Fruit fly (Drosophila melanogaster) whole organism, embryonic: Measurements from ENCODE around the gene Tm1.

Source experiments
- Adf1 ChIP-seq: fragments of 200-800 bp; sonication (Bioruptor generic); IDR thresholded peaks from 2 replicates; pipeline ENCODE4 v1.3.6; 2022; ENCODE audit warnings: missing biosample characterization, missing genetic modification characterization
- CG10321 ChIP-seq: fragments of 200-800 bp; sonication (Bioruptor generic); IDR thresholded peaks from 2 replicates; pipeline ENCODE4 v1.3.6; 2022; ENCODE audit warnings: missing biosample characterization, missing genetic modification characterization
- CG13624 ChIP-seq: fragments of 200-800 bp; sonication (Bioruptor generic); optimal IDR thresholded peaks from 2 replicates; lab custom pipeline; 2016; ENCODE audit warnings: missing biosample characterization, missing genetic modification characterization
- CG14667 ChIP-seq: fragments of 200-800 bp; sonication (Bioruptor generic); IDR thresholded peaks from 2 replicates; pipeline ENCODE4 v1.3.6; 2022; ENCODE audit warnings: missing biosample characterization, missing genetic modification characterization
- CG15269 ChIP-seq: fragments of 200-800 bp; sonication (Bioruptor generic); optimal IDR thresholded peaks from 2 replicates; lab custom pipeline; 2018; ENCODE audit warnings: missing biosample characterization, mild to moderate bottlenecking, missing genetic modification characterization, moderate library complexity
- CG17186 ChIP-seq: fragments of 200-800 bp; sonication (Bioruptor generic); optimal IDR thresholded peaks from 3 replicates; lab custom pipeline; 2017; ENCODE audit warnings: missing biosample characterization, missing genetic modification reagents, missing genetic modification characterization
- CG17385 ChIP-seq: fragments of 200-800 bp; sonication (Bioruptor generic); optimal IDR thresholded peaks from 3 replicates; lab custom pipeline; 2018; ENCODE audit warnings: missing biosample characterization, mild to moderate bottlenecking, missing genetic modification characterization
- CG1792 ChIP-seq: fragments of 200-800 bp; sonication (Bioruptor generic); optimal IDR thresholded peaks from 2 replicates; lab custom pipeline; 2016; ENCODE audit warnings: missing biosample characterization, missing genetic modification characterization
- CG2116 ChIP-seq: fragments of 200-800 bp; sonication (Bioruptor generic); optimal IDR thresholded peaks from 3 replicates; lab custom pipeline; 2018; ENCODE audit warnings: missing biosample characterization, mild to moderate bottlenecking, missing genetic modification characterization
- CG2889 ChIP-seq: fragments of 200-800 bp; sonication (Bioruptor generic); IDR thresholded peaks from 3 replicates; pipeline ENCODE4 v1.3.6; 2022; ENCODE audit warnings: missing biosample characterization, missing genetic modification characterization
- CG4282 ChIP-seq: fragments of 200-800 bp; sonication (Bioruptor generic); optimal IDR thresholded peaks from 2 replicates; lab custom pipeline; 2016; ENCODE audit warnings: missing biosample characterization, missing genetic modification characterization
- CG4404 ChIP-seq: fragments of 200-800 bp; sonication (Bioruptor generic); IDR thresholded peaks from 2 replicates; pipeline ENCODE4 v1.3.6; 2022; ENCODE audit warnings: missing biosample characterization, missing genetic modification characterization
- CG6689 ChIP-seq: fragments of 200-800 bp; sonication (Bioruptor generic); IDR thresholded peaks from 2 replicates; pipeline ENCODE4 v1.3.6; 2022; ENCODE audit warnings: missing biosample characterization, missing genetic modification characterization
- CG7987 ChIP-seq: fragments of 200-800 bp; sonication (Bioruptor generic); optimal IDR thresholded peaks from 2 replicates; lab custom pipeline; 2018; ENCODE audit warnings: missing biosample characterization, mild to moderate bottlenecking, missing genetic modification characterization, moderate library complexity
- CG9876 ChIP-seq: fragments of 200-800 bp; sonication (Bioruptor generic); optimal IDR thresholded peaks from 2 replicates; lab custom pipeline; 2016; ENCODE audit warnings: missing biosample characterization, missing genetic modification characterization
- Camta ChIP-seq: fragments of 200-800 bp; sonication (Bioruptor generic); optimal IDR thresholded peaks from 2 replicates; lab custom pipeline; 2016; ENCODE audit warnings: missing biosample characterization, missing genetic modification characterization
- CoRest ChIP-seq: fragments of 200-800 bp; sonication (Bioruptor generic); optimal IDR thresholded peaks from 3 replicates; lab custom pipeline; 2018; ENCODE audit warnings: missing biosample characterization, mild to moderate bottlenecking, missing genetic modification characterization, moderate library complexity
- Dek ChIP-seq: fragments of 200-800 bp; sonication (Bioruptor generic); optimal IDR thresholded peaks from 3 replicates; lab custom pipeline; 2019; ENCODE audit warnings: missing biosample characterization, mild to moderate bottlenecking, missing genetic modification characterization, moderate library complexity
- Dip2 ChIP-seq: fragments of 200-800 bp; sonication (Bioruptor generic); IDR thresholded peaks from 2 replicates; pipeline ENCODE4 v1.3.6; 2022; ENCODE audit warnings: missing biosample characterization, missing genetic modification characterization
- Doc3 ChIP-seq: fragments of 200-800 bp; sonication (Bioruptor generic); IDR thresholded peaks from 3 replicates; pipeline ENCODE4 v1.3.6; 2022; ENCODE audit warnings: missing biosample characterization, missing genetic modification characterization; ENCODE audit not compliant: partially characterized antibody
- HmgZ ChIP-seq: fragments of 200-800 bp; sonication (Bioruptor generic); optimal IDR thresholded peaks from 2 replicates; lab custom pipeline; 2018; ENCODE audit warnings: missing biosample characterization, mild to moderate bottlenecking, missing genetic modification characterization
- Hmr ChIP-seq: fragments of 200-800 bp; sonication (Bioruptor generic); optimal IDR thresholded peaks from 3 replicates; lab custom pipeline; 2017; ENCODE audit warnings: mild to moderate bottlenecking, missing biosample characterization, missing genetic modification reagents, missing genetic modification characterization
- Hr3 ChIP-seq: fragments of 200-800 bp; sonication (Bioruptor generic); optimal IDR thresholded peaks from 3 replicates; lab custom pipeline; 2016; ENCODE audit warnings: missing biosample characterization, missing genetic modification characterization
- Hr39 ChIP-seq: fragments of >200 bp; optimal IDR thresholded peaks from 2 replicates; lab custom pipeline; 2017
- Jarid2 ChIP-seq: fragments of 200-800 bp; sonication (Bioruptor generic); optimal IDR thresholded peaks from 3 replicates; lab custom pipeline; 2017; ENCODE audit warnings: mild to moderate bottlenecking, missing biosample characterization, missing genetic modification reagents, missing genetic modification characterization
- Lim3 ChIP-seq: fragments of 200-800 bp; sonication (Bioruptor generic); IDR thresholded peaks from 2 replicates; pipeline ENCODE4 v1.3.6; 2022; ENCODE audit warnings: missing biosample characterization, missing genetic modification characterization
- MBD-R2 ChIP-seq: fragments of 200-800 bp; sonication (Bioruptor generic); IDR thresholded peaks from 2 replicates; pipeline ENCODE4 v1.3.6; 2022; ENCODE audit warnings: missing biosample characterization, missing genetic modification characterization
- MESR4 ChIP-seq: fragments of 200-800 bp; sonication (Bioruptor generic); optimal IDR thresholded peaks from 2 replicates; lab custom pipeline; 2018; ENCODE audit warnings: missing biosample characterization, mild to moderate bottlenecking, missing genetic modification characterization, moderate library complexity
- Mad ChIP-seq: fragments of 200-800 bp; sonication (Bioruptor generic); optimal IDR thresholded peaks from 2 replicates; lab custom pipeline; 2016; ENCODE audit warnings: missing biosample characterization, missing genetic modification characterization
- Optix ChIP-seq: fragments of 200-800 bp; sonication (Bioruptor generic); IDR thresholded peaks from 3 replicates; pipeline ENCODE4 v1.3.6; 2022; ENCODE audit warnings: missing biosample characterization, missing genetic modification characterization
- Pdp1 ChIP-seq, 2 experiments: fragments of 200-800 bp; sonication (Bioruptor generic); optimal IDR thresholded peaks; 3 replicates each; lab custom pipeline; 2016; ENCODE audit warnings: missing biosample characterization in 2 of 2, missing genetic modification characterization in 2 of 2, mild to moderate bottlenecking in 1 of 2, moderate library complexity in 1 of 2
- Ravus ChIP-seq: fragments of 200-800 bp; sonication (Bioruptor generic); IDR thresholded peaks from 2 replicates; pipeline ENCODE4 v1.3.6; 2022; ENCODE audit warnings: missing biosample characterization, missing genetic modification characterization
- Rfx ChIP-seq: fragments of 200-800 bp; sonication (Bioruptor generic); IDR thresholded peaks from 2 replicates; pipeline ENCODE4 v1.3.6; 2022; ENCODE audit warnings: missing biosample characterization, missing genetic modification characterization
- Trl ChIP-seq, 3 experiments: fragments of >200 bp in 2 of 3; fragments of 200-800 bp in 1 of 3; sonication (Bioruptor generic) in 1 of 3; optimal IDR thresholded peaks; 2 replicates in 1 of 3; 3 replicates in 2 of 3; lab custom pipeline; 2016 to 2017; ENCODE audit warnings: missing biosample characterization in 1 of 3, missing genetic modification characterization in 1 of 3
- bsh ChIP-seq, 2 experiments: fragments of 200-800 bp; sonication (Bioruptor generic); optimal IDR thresholded peaks; 2 replicates each; lab custom pipeline; 2017 to 2018; ENCODE audit warnings: mild to moderate bottlenecking in 2 of 2, missing biosample characterization in 2 of 2, missing genetic modification characterization in 2 of 2, moderate library complexity in 1 of 2
- cg ChIP-seq: fragments of 200-800 bp; sonication (Bioruptor generic); optimal IDR thresholded peaks from 3 replicates; lab custom pipeline; 2019; ENCODE audit warnings: missing biosample characterization, mild to moderate bottlenecking, missing genetic modification characterization, moderate library complexity
- danr ChIP-seq: fragments of 200-800 bp; sonication (Bioruptor generic); IDR thresholded peaks from 2 replicates; pipeline ENCODE4 v1.3.6; 2022; ENCODE audit warnings: missing biosample characterization, missing genetic modification characterization
- dmrt99B ChIP-seq: fragments of 200-800 bp; sonication (Bioruptor generic); optimal IDR thresholded peaks from 2 replicates; lab custom pipeline; 2018; ENCODE audit warnings: missing biosample characterization, mild to moderate bottlenecking, missing genetic modification characterization, moderate library complexity
- gt ChIP-seq: fragments of 200-800 bp; sonication (Bioruptor generic); IDR thresholded peaks from 2 replicates; pipeline ENCODE4 v1.3.6; 2022; ENCODE audit warnings: missing biosample characterization, missing genetic modification characterization
- h ChIP-seq: fragments of >200 bp; optimal IDR thresholded peaks from 2 replicates; lab custom pipeline; 2017
- kni ChIP-seq: fragments of 200-800 bp; sonication (Bioruptor generic); optimal IDR thresholded peaks from 3 replicates; lab custom pipeline; 2017; ENCODE audit warnings: mild to moderate bottlenecking, missing biosample characterization, missing genetic modification reagents, missing genetic modification characterization
- lilli ChIP-seq: fragments of 200-800 bp; sonication (Bioruptor generic); optimal IDR thresholded peaks from 3 replicates; lab custom pipeline; 2016; ENCODE audit warnings: missing biosample characterization, missing genetic modification characterization
- onecut ChIP-seq: fragments of 200-800 bp; sonication (Bioruptor generic); IDR thresholded peaks from 2 replicates; pipeline ENCODE4 v1.3.6; 2022; ENCODE audit warnings: missing biosample characterization, missing genetic modification characterization
- pho ChIP-seq: fragments of 200-800 bp; sonication (Bioruptor generic); optimal IDR thresholded peaks from 2 replicates; lab custom pipeline; 2016; ENCODE audit warnings: missing biosample characterization, missing genetic modification characterization
- phol ChIP-seq: fragments of 200-800 bp; sonication (Bioruptor generic); optimal IDR thresholded peaks from 3 replicates; lab custom pipeline; 2018; ENCODE audit warnings: missing biosample characterization, mild to moderate bottlenecking, missing genetic modification characterization, moderate library complexity
- pita ChIP-seq: fragments of 200-800 bp; sonication (Bioruptor generic); optimal IDR thresholded peaks from 2 replicates; lab custom pipeline; 2017; ENCODE audit warnings: missing biosample characterization, mild to moderate bottlenecking, missing genetic modification characterization
- sc ChIP-seq, 3 experiments: fragments of >200 bp in 2 of 3; fragments of 200-800 bp in 1 of 3; sonication (Bioruptor generic) in 1 of 3; optimal IDR thresholded peaks; 2 replicates in 2 of 3; 3 replicates in 1 of 3; lab custom pipeline; 2017; ENCODE audit warnings: mild to moderate bottlenecking in 1 of 3, missing biosample characterization in 1 of 3, missing genetic modification characterization in 1 of 3, missing genetic modification reagents in 1 of 3
- sens-2 ChIP-seq: fragments of 200-800 bp; sonication (Bioruptor generic); IDR thresholded peaks from 2 replicates; pipeline ENCODE4 v1.3.6; 2022; ENCODE audit warnings: missing biosample characterization, missing genetic modification characterization
- sima ChIP-seq: fragments of 200-800 bp; sonication (Bioruptor generic); optimal IDR thresholded peaks from 2 replicates; lab custom pipeline; 2016; ENCODE audit warnings: missing biosample characterization, missing genetic modification characterization
- ssp ChIP-seq: fragments of 200-800 bp; sonication (Bioruptor generic); IDR thresholded peaks from 2 replicates; pipeline ENCODE4 v1.3.6; 2022; ENCODE audit warnings: missing biosample characterization, missing genetic modification characterization
- tll ChIP-seq, 2 experiments: fragments of 200-800 bp in 1 of 2; fragments of >200 bp in 1 of 2; sonication (Bioruptor generic) in 1 of 2; optimal IDR thresholded peaks; 2 replicates each; lab custom pipeline; 2017 to 2019; ENCODE audit warnings: missing biosample characterization in 2 of 2, missing genetic modification characterization in 2 of 2, mild to moderate bottlenecking in 1 of 2, moderate library complexity in 1 of 2
- vfl ChIP-seq: fragments of 200-800 bp; sonication (Bioruptor generic); optimal IDR thresholded peaks from 2 replicates; lab custom pipeline; 2016; ENCODE audit warnings: missing biosample characterization, missing genetic modification characterization

Gene Tm1

dm6 chr3R:15286024-15286692 is 8.1 kb downstream of the Tm1 start (continued):
- no peak for TF ChIP-seq lilli (GFP tag; lab: Kevin White, UChicago)
- TF ChIP-seq bsh (GFP tag; optimal IDR thresholded peaks at IDR 0.05; lab: Kevin White, UChicago), result no peak
- no peak for TF ChIP-seq MBD-R2 (GFP tag; lab: Robert Waterston, UW)
- TF ChIP-seq Camta (GFP tag; lab: Kevin White, UChicago), result no peak
- TF ChIP-seq dmrt99B (tag; lab: Kevin White, UChicago), result no peak
- no peak for TF ChIP-seq CG7987 (GFP tag; lab: Kevin White, UChicago)
- TF ChIP-seq pita (GFP tag; lab: Kevin White, UChicago), result no peak
- TF ChIP-seq sima (GFP tag; lab: Kevin White, UChicago), result no peak
- TF ChIP-seq CG4404 (GFP tag; lab: Robert Waterston, UW), result no peak
- no peak for TF ChIP-seq sc (optimal IDR thresholded peaks at IDR 0.05; lab: Kevin White, UChicago)
- TF ChIP-seq sc (GFP tag; optimal IDR thresholded peaks at IDR 0.05; lab: Kevin White, UChicago), result no peak
- no peak for TF ChIP-seq MESR4 (GFP tag; lab: Kevin White, UChicago)
- peak; percentile 47 for TF ChIP-seq CG4282 (GFP tag; lab: Kevin White, UChicago)
- no peak for TF ChIP-seq Dip2 (GFP tag; lab: Robert Waterston, UW)
- TF ChIP-seq CG6689 (GFP tag; lab: Robert Waterston, UW), result no peak
- no peak for TF ChIP-seq HmgZ (tag; lab: Kevin White, UChicago)
- TF ChIP-seq Pdp1 (GFP tag; optimal IDR thresholded peaks at IDR 0.05; lab: Kevin White, UChicago), result no peak
- TF ChIP-seq CG2889 (GFP tag; lab: Robert Waterston, UW), result no peak
- TF ChIP-seq ssp (GFP tag; lab: Robert Waterston, UW), result no peak
- no peak for TF ChIP-seq Doc3
- TF ChIP-seq Hr39 (lab: Kevin White, UChicago), result no peak
- no peak for TF ChIP-seq tll (GFP tag; optimal IDR thresholded peaks at IDR 0.05; lab: Kevin White, UChicago)
- no peak for TF ChIP-seq vfl (GFP tag; lab: Kevin White, UChicago)
- TF ChIP-seq sens-2, result no peak
- no peak for TF ChIP-seq Dek (tag; lab: Kevin White, UChicago)
- TF ChIP-seq Hr3 (GFP tag; lab: Kevin White, UChicago), result no peak
- no peak for TF ChIP-seq CG9876 (GFP tag; lab: Kevin White, UChicago)
- TF ChIP-seq pho (GFP tag; lab: Kevin White, UChicago), result no peak
- TF ChIP-seq CG15269 (tag; lab: Kevin White, UChicago), result no peak
- no peak for TF ChIP-seq gt (GFP tag; lab: Robert Waterston, UW)
- TF ChIP-seq Ravus, result no peak
- TF ChIP-seq CG2116 (GFP tag; lab: Kevin White, UChicago), result peak; percentile 12
- no peak for TF ChIP-seq Rfx (GFP tag; lab: Robert Waterston, UW)
- TF ChIP-seq CG10321, result no peak
- no peak for TF ChIP-seq CG14667
- TF ChIP-seq Jarid2 (GFP tag; lab: Kevin White, UChicago), result no peak
- TF ChIP-seq h (lab: Kevin White, UChicago), result no peak
- TF ChIP-seq danr, result no peak
- no peak for TF ChIP-seq Mad
- TF ChIP-seq CoRest (tag; lab: Kevin White, UChicago), result peak; percentile 15
- TF ChIP-seq CG17186 (GFP tag; lab: Kevin White, UChicago), result no peak
- TF ChIP-seq Lim3 (GFP tag; lab: Robert Waterston, UW), result no peak

- TF ChIP-seq CG13624 (GFP tag; lab: Kevin White, UChicago) (no peak), cg (GFP tag; lab: Kevin White, UChicago) (peak; percentile 48), Adf1 (GFP tag; lab: Robert Waterston, UW) (no peak), onecut (peak; percentile 11; the same call in 1 of the 2 replicates), Hmr (GFP tag; lab: Kevin White, UChicago) (peak; percentile 35), Optix (GFP tag; lab: Robert Waterston, UW) (no peak), kni (GFP tag; lab: Kevin White, UChicago) (peak; percentile 69), Trl (optimal IDR thresholded peaks at IDR 0.05; lab: Kevin White, UChicago) (peak; percentile 88 to 92), Trl (GFP tag; optimal IDR thresholded peaks at IDR 0.05; lab: Kevin White, UChicago) (peak; percentile 38), CG1792 (no peak), CG17385 (peak; percentile 49), phol (tag; lab: Kevin White, UChicago) (peak; percentile 53)
Observed at dm6 chr3R:15286693-15287041, 8.6 kb downstream of the Tm1 start.
